Worm (Caenorhabditis elegans): ENCODE data around the gene fipr-13.

fipr-13 gene

DNA sequence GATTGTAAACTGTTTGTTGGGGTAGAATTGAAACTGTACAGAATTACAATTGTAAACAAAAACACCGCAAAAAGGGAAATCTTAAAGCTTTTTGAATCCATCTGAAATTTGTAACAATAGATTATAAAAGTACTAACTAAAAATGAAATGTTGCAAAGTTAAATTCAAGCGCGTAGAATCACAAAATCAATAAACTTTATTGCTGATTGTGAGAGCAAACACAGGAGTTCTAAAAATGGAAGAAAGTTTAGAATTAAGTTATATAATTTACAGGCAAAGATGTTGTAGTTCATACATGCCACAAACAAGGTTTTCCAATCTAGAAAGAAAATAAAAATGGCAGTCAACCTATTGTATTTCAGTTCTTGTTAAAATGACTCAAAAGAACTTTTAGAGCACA lies 47.9 kb downstream of the fipr-13 start, which contains the start of gene C08B6.3:
Gene C08B6.3 (minus strand): TSS at position 101 of the 400 bp plus-strand sequence.
- TF ChIP-seq ceh-2 (tag; optimal IDR thresholded peaks at IDR 0.05): no peak
- TF ChIP-seq ceh-14 (tag; optimal IDR thresholded peaks at IDR 0.05): no peak
- no peak for TF ChIP-seq che-1 (tag; optimal IDR thresholded peaks at IDR 0.05)
- no peak for TF ChIP-seq K09A11.1 (tag; optimal IDR thresholded peaks at IDR 0.05; ENCODE audit: insufficient read depth)
- TF ChIP-seq T23F11.4 (GFP tag; optimal IDR thresholded peaks at IDR 0.05): no peak
- no peak for TF ChIP-seq nhr-232 (tag; optimal IDR thresholded peaks at IDR 0.05)
- no peak for TF ChIP-seq sox-2 (GFP tag; IDR thresholded peaks at IDR 0.05)
- TF ChIP-seq ceh-24 (tag; optimal IDR thresholded peaks at IDR 0.05): no peak
- no peak for TF ChIP-seq sox-4 (tag; optimal IDR thresholded peaks at IDR 0.05)
- no peak for TF ChIP-seq ttx-3 (tag; optimal IDR thresholded peaks at IDR 0.05)
- TF ChIP-seq ceh-30 (tag; optimal IDR thresholded peaks at IDR 0.05): no peak
- no peak for TF ChIP-seq ceh-19 (GFP tag; optimal IDR thresholded peaks at IDR 0.05)

ce11 chrV:10114329-10114728 lies 50.0 kb downstream of the fipr-13 start, which contains the start of gene cht-5:
Gene cht-5 (plus strand): TSS chrV:10114629.
- TF ChIP-seq gmeb-2 (tag; optimal IDR thresholded peaks at IDR 0.05): no peak
- TF ChIP-seq ahr-1 (tag; optimal IDR thresholded peaks at IDR 0.05): no peak
- no peak for TF ChIP-seq hlh-8 (tag; optimal IDR thresholded peaks at IDR 0.05)
- TF ChIP-seq ceh-34 (tag; optimal IDR thresholded peaks at IDR 0.05): no peak
- TF ChIP-seq che-1 (tag; optimal IDR thresholded peaks at IDR 0.05): no peak
